Worm (Caenorhabditis elegans) whole organism, young adult: Measurements from ENCODE around the gene aexr-3.

Experiments used
- F39B2.1 ChIP-seq: fragments of 200-800 bp; sonication (Bioruptor generic); IDR thresholded peaks from 2 replicates; pipeline ENCODE4 v1.3.6; 2022; ENCODE audit warnings: missing genetic modification reagents, missing genetic modification characterization, missing compliant biosample characterization
- T26A5.8 ChIP-seq: sonication (generic microtip); optimal IDR thresholded peaks from 2 replicates; lab custom pipeline; 2016; ENCODE audit warnings: missing genetic modification characterization, missing compliant biosample characterization
- Y56A3A.18 ChIP-seq: fragments of 200-800 bp; sonication (Bioruptor generic); IDR thresholded peaks from 2 replicates; pipeline ENCODE4 v1.3.6; 2022; ENCODE audit warnings: missing genetic modification reagents, missing genetic modification characterization, missing compliant biosample characterization
- akir-1 ChIP-seq: fragments of 200-800 bp; sonication (Bioruptor generic); optimal IDR thresholded peaks from 2 replicates; lab custom pipeline; 2018; ENCODE audit warnings: mild to moderate bottlenecking, missing genetic modification characterization, moderate library complexity, missing compliant biosample characterization
- dpl-1 ChIP-seq: fragments of 150-350 bp; optimal IDR thresholded peaks from 2 replicates; lab custom pipeline; 2014; ENCODE audit warnings: missing biosample characterization, missing genetic modification reagents, missing genetic modification characterization
- ztf-26 ChIP-seq: sonication (generic microtip); optimal IDR thresholded peaks from 2 replicates; lab custom pipeline; 2017; ENCODE audit warnings: missing genetic modification characterization, missing compliant biosample characterization

DNA sequence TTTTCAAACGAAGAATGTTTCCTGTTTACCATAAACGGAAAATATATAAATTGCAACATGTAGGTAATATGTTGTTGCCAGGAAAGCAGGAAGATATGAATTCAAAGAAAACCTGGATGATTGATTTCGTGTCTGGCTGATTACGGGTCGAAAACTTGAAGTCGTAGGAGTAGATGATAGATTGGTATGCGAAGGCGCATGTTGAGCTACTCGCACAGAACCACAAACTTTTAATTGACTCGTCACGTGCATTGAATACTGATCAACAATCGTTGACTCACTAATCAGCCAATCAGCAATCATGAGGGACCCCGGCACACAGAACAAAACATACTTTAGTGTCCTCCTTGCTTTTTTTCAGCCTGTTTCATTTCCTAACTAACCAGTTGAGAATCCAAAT is 39.7 kb downstream of the aexr-3 start:
- TF ChIP-seq Y56A3A.18 (GFP tag; lab: Robert Waterston, UW) (no peak), T26A5.8 (tag; lab: Kevin White, UChicago) (no peak), dpl-1 (GFP tag; lab: Kevin White, UChicago) (no peak), ztf-26 (tag; lab: Kevin White, UChicago) (no peak), F39B2.1 (GFP tag; lab: Robert Waterston, UW) (no peak), akir-1 (GFP tag; lab: Kevin White, UChicago) (no peak)
